Worm (Caenorhabditis elegans) whole organism, midembryonic: ENCODE measurements around the gene hrpa-2.

Experiments
- T22C8.4 ChIP-seq: fragments of 200-800 bp; sonication (Bioruptor generic); IDR thresholded peaks from 2 replicates; pipeline ENCODE4 v1.3.6; 2022; ENCODE audit warnings: missing genetic modification characterization, missing compliant biosample characterization
- cog-1 ChIP-seq: sonication (generic microtip); optimal IDR thresholded peaks from 2 replicates; lab custom pipeline; 2016; ENCODE audit warnings: missing genetic modification characterization, missing compliant biosample characterization
- flt-1 ChIP-seq: fragments of 200-800 bp; sonication (Bioruptor generic); IDR thresholded peaks from 2 replicates; pipeline ENCODE4 v1.3.6; 2022; ENCODE audit warnings: missing genetic modification characterization, missing compliant biosample characterization
- klf-2 ChIP-seq: fragments of 200-800 bp; sonication (Bioruptor generic); conservative IDR thresholded peaks from 2 replicates; pipeline ENCODE4 v1.3.6; 2022; ENCODE audit warnings: missing genetic modification reagents, missing genetic modification characterization, missing compliant biosample characterization
- med-1 ChIP-seq: sonication (generic microtip); optimal IDR thresholded peaks from 2 replicates; lab custom pipeline; 2017; ENCODE audit warnings: missing genetic modification characterization, mild to moderate bottlenecking, missing compliant biosample characterization, antibody characterized with exemption, missing genetic modification reagents; ENCODE audit not compliant: insufficient read depth
- ref-1 ChIP-seq: fragments of 200-800 bp; sonication (Bioruptor generic); conservative IDR thresholded peaks from 2 replicates; pipeline ENCODE4 v1.3.6; 2022; ENCODE audit warnings: missing genetic modification reagents, missing genetic modification characterization, missing compliant biosample characterization
- tab-1 ChIP-seq: fragments of 200-800 bp; sonication (Bioruptor generic); IDR thresholded peaks from 2 replicates; pipeline ENCODE4 v1.3.6; 2022; ENCODE audit warnings: missing genetic modification characterization, missing compliant biosample characterization
- ztf-23 ChIP-seq: fragments of 200-800 bp; sonication (Bioruptor generic); IDR thresholded peaks from 2 replicates; pipeline ENCODE4 v1.3.6; 2022; ENCODE audit warnings: missing genetic modification reagents, missing genetic modification characterization, missing compliant biosample characterization
- ztf-29 ChIP-seq: fragments of 200-800 bp; sonication (Bioruptor generic); IDR thresholded peaks from 2 replicates; pipeline ENCODE4 v1.3.6; 2022; ENCODE audit warnings: missing genetic modification reagents, missing genetic modification characterization, missing compliant biosample characterization

Gene hrpa-2

DNA sequence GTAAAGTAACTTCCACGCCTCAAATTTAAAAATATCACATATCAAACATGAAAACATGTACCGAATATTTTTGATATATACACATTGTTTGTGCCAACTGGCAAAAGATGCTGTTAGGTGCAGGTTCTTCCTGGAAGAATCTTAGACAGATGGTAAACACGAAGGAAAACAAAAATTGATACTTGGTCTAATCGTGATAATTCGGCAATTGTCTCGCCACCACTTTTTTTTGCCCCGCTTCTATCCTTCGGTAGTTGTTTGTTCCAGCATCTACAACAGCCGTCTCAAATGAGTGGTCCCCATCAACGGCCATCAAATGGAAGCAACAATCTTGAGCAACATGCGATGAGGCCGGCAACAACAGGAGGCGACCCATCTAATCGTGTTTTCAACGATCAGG is 18.7 kb upstream of the hrpa-2 start:
- TF ChIP-seq cog-1 (tag; lab: Kevin White, UChicago) (no peak), ztf-23 (GFP tag; lab: Robert Waterston, UW) (no peak)

DNA sequence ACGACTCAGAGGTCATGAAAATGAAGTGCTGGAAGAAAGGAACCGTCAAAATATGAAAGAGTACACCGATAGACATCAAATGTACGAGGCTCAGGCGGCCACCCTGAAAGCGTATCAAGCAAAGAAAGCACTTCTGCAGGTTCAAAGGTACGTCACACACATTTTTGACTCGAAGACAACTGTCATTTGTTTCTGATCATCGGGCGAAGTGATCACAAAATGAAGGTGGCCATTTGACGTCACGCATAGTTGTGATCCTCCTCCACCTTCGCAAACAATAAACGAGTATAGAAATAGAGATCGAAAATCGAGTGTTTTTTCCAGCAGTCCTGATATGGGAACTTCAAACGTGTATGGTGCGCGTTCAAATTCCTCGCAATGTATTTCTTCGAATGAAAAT is 16.9 kb upstream of the hrpa-2 start:
- TF ChIP-seq ztf-23 (GFP tag; lab: Robert Waterston, UW) (no peak), tab-1 (GFP tag; lab: Robert Waterston, UW) (no peak), ztf-29 (no peak), ref-1 (GFP tag; lab: Robert Waterston, UW) (no peak), cog-1 (tag; lab: Kevin White, UChicago) (no peak), klf-2 (GFP tag; lab: Robert Waterston, UW) (no peak), flt-1 (GFP tag; lab: Robert Waterston, UW) (no peak), T22C8.4 (GFP tag; lab: Robert Waterston, UW) (no peak), med-1 (no peak)

DNA sequence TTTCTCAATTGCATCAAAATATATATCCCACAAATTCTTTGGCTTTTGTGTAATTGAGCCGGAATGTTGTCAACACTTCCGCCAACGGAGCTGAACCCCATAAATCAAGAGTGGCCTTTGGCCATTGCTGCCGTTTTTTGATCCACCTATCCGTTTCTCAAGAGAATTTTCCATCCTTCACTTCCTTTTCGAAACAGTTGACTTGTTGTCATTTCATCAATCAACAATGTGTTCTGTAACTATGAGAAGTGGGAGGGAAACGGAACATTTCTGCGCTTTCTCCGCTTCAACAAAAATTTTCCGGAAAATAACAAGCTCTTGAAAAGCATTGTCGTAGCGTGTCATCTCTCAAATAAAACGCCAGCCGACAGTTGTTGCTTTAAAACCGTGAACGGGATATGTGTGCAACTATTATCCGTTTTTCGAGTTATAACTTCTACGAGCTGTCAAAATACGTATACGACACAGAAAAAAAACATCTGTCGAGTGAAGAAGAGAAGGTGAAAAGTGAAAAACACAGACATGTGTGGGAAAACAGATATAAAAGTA is 16.3 kb upstream of the hrpa-2 start:
- TF ChIP-seq med-1: no peak
- TF ChIP-seq ref-1 (GFP tag; lab: Robert Waterston, UW): no peak
- TF ChIP-seq klf-2 (GFP tag; lab: Robert Waterston, UW): no peak
- TF ChIP-seq cog-1 (tag; lab: Kevin White, UChicago): no peak
- no peak for TF ChIP-seq T22C8.4 (GFP tag; lab: Robert Waterston, UW)
- no peak for TF ChIP-seq ztf-29
- TF ChIP-seq tab-1 (GFP tag; lab: Robert Waterston, UW): no peak
- no peak for TF ChIP-seq flt-1 (GFP tag; lab: Robert Waterston, UW)

DNA sequence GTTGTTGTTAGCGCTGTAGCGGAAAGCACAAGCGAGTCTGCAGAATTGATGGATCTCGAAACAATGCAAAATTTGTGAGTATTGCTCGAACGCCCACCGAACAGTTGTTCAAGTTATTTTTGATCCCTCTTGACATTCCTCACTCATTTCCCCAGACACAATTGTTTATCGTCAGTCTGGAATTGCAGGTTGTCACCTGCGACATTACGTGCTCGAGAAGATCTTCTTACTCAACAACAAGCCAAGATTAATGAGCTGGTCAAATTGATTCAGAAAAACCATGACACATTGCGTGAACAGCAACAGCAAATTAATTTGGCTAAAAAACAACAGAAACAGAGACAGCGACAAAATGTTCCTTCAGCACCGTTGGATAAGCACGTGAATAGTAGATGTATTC is 14.3 kb upstream of the hrpa-2 start:
- TF ChIP-seq cog-1 (tag; lab: Kevin White, UChicago): no peak
- no peak for TF ChIP-seq ztf-29
- no peak for TF ChIP-seq klf-2 (GFP tag; lab: Robert Waterston, UW)
- TF ChIP-seq T22C8.4 (GFP tag; lab: Robert Waterston, UW): no peak

DNA sequence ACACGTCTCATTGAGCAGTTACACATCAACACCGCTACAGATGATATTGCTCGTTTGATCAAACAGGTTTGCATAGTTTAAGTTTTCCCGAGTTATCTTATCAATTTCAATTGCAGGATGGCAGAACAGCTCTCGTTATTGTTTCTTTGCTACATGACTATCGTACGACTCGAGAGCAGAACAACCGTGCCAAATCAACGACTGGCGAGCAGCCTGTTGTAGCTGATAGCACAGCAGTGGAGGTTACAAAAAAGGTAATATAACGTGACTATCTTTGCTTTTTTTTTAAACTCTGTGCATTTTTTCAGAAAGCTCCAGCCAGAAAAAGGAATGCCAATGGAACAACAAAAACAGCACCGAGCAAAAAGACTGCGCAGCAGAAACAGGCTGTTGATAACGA is 13.8 kb upstream of the hrpa-2 start:
- no peak for TF ChIP-seq ref-1 (GFP tag; lab: Robert Waterston, UW)
- no peak for TF ChIP-seq med-1

DNA sequence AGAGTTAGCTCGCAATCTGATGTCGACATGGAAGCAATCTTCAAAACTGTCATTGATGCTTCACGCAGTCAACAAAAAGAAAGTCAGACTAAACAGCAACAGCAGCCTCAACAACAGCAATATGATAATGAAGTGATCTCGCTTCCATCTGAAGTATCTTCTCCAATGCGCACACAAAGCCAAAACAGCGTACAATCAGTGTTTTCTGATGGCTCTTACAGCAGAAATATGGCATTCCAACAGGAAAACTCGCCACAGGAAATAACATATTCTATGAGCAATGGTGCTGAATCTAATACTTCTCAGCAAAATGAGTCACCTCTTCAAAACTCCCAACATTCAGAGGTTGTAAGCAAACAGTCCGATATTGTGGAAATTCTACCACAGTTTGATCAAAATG is 13.2 kb upstream of the hrpa-2 start:
- no peak for TF ChIP-seq ztf-23 (GFP tag; lab: Robert Waterston, UW)
- no peak for TF ChIP-seq ztf-29
- no peak for TF ChIP-seq T22C8.4 (GFP tag; lab: Robert Waterston, UW)
- TF ChIP-seq med-1: no peak
- no peak for TF ChIP-seq klf-2 (GFP tag; lab: Robert Waterston, UW)
- no peak for TF ChIP-seq ref-1 (GFP tag; lab: Robert Waterston, UW)

DNA sequence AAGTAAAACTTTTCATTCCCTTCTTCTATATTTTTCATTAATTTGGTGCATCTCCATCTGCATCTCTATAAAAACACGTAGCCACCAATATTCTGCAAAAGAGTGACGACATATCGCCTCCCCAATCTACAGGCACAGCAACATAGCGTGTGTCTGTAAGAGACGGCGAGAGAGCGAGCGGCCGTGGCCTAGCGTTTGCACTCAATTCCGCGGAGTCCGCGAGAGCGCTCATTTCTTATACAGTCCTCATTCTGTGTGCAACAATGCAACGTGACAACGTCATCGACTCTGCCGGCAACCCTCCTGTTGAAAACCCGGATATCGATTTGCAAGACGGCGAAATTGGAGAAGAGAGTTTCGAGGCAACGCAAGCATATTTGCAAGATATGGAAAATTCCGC is 10.6 kb upstream of the hrpa-2 start, which contains the start of gene H28G03.2:
H28G03.2 (plus strand) TSS at position 200 of the 400 bp plus-strand sequence.
- TF ChIP-seq cog-1 (tag; lab: Kevin White, UChicago) (no peak), T22C8.4 (GFP tag; lab: Robert Waterston, UW) (0 out of 2 replicates have a peak, but pooled peaks have one; percentile 23), flt-1 (GFP tag; lab: Robert Waterston, UW) (no peak), med-1 (no peak), tab-1 (GFP tag; lab: Robert Waterston, UW) (no peak), klf-2 (GFP tag; lab: Robert Waterston, UW) (no peak)

DNA sequence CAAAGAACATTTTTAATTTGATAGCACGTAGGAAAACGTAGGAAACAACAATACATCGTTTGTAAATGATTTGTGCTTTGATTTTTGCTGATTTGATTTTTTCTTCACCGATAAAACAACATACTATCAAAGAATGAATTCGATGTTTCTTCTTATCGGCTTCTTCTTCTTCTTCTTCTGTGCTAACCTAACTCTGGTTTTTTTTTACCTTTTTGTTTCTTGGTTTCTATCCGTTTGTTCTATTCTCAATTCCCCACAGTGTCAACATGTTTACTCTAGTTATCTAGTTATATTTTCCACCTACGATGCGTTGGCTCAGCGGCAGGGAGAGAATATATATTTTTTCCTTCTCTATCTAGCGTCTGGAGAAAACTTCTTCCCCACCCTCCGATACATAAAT is 8.3 kb upstream of the hrpa-2 start:
- TF ChIP-seq T22C8.4 (GFP tag; lab: Robert Waterston, UW): no peak
- no peak for TF ChIP-seq ztf-29
- no peak for TF ChIP-seq med-1
- 0 out of 2 replicates have a peak, but pooled peaks have one; percentile 30 for TF ChIP-seq flt-1 (GFP tag; lab: Robert Waterston, UW)
- no peak for TF ChIP-seq cog-1 (tag; lab: Kevin White, UChicago)

DNA sequence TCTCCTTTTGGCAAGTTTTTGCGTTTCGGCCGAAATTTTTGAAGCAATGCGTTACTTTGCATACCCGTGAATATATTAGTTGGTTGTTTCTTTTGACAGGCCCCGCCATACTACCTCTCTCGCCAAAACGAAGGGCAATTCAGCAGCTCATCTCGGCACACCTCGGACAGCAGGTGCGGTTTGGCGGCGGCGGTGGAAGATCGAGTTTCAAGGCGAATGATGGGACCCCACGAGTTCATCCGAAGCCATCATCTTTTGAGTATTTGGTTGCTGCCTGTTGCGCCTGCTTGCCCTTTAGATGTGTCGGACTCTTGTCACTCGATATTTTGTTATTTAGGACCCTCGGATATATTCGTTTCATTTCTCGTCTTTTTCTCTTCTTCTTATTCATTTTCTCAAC is 7.8 kb upstream of the hrpa-2 start:
- TF ChIP-seq T22C8.4 (GFP tag; lab: Robert Waterston, UW): no peak
- no peak for TF ChIP-seq tab-1 (GFP tag; lab: Robert Waterston, UW)
- TF ChIP-seq flt-1 (GFP tag; lab: Robert Waterston, UW): no peak
- no peak for TF ChIP-seq cog-1 (tag; lab: Kevin White, UChicago)
- no peak for TF ChIP-seq ref-1 (GFP tag; lab: Robert Waterston, UW)
- no peak for TF ChIP-seq med-1
- TF ChIP-seq ztf-29: no peak
- no peak for TF ChIP-seq klf-2 (GFP tag; lab: Robert Waterston, UW)
- no peak for TF ChIP-seq ztf-23 (GFP tag; lab: Robert Waterston, UW)

DNA sequence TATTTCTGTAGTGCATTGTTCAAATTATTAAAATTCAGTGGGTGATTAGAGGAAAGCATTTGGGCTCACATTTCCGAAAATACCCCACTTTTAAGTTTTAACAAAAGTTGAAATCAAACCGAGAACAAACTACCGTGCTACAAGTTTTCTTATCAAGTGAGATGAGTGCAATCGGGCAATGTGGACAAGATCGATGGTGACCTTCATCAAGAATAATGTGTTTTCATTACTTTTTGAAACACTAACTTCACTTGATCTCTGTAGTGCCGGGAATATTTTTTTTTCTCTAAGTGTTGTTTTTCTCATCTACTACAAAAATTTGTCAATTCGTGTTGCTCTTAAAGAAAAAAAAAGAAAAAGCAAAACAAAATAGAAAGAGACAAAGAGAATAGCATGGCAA is 7.3 kb upstream of the hrpa-2 start:
- no peak for TF ChIP-seq ztf-29
- TF ChIP-seq klf-2 (GFP tag; lab: Robert Waterston, UW): no peak
- TF ChIP-seq med-1: no peak
- TF ChIP-seq T22C8.4 (GFP tag; lab: Robert Waterston, UW): no peak
- TF ChIP-seq tab-1 (GFP tag; lab: Robert Waterston, UW): no peak
- no peak for TF ChIP-seq flt-1 (GFP tag; lab: Robert Waterston, UW)
- TF ChIP-seq cog-1 (tag; lab: Kevin White, UChicago): no peak
- TF ChIP-seq ref-1 (GFP tag; lab: Robert Waterston, UW): no peak
- TF ChIP-seq ztf-23 (GFP tag; lab: Robert Waterston, UW): no peak

DNA sequence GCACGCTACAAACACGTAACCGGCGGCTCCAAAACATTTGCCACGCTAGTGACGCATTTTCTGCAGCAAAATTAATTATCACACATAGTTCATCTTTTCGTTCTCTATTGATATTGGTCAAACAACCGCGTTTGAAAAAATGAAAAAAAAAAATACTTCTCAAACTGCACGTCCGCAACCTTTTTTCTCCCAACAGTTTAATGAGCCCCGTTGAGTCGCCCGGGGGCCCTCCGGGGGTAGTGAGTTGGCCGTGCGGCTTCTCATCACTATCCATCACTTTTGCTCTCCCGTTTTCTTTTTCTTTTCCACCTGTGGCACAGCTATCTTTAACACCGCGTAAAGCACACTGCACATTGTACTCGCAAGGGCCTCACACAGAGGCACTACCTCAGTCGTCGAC is 6.7 kb upstream of the hrpa-2 start:
- TF ChIP-seq T22C8.4 (GFP tag; lab: Robert Waterston, UW) (no peak), med-1 (no peak), cog-1 (tag; lab: Kevin White, UChicago) (no peak), ztf-23 (GFP tag; lab: Robert Waterston, UW) (no peak), klf-2 (GFP tag; lab: Robert Waterston, UW) (no peak), flt-1 (GFP tag; lab: Robert Waterston, UW) (no peak), ztf-29 (no peak), ref-1 (GFP tag; lab: Robert Waterston, UW) (no peak), tab-1 (GFP tag; lab: Robert Waterston, UW) (no peak)
